Fruit fly (Drosophila melanogaster): ENCODE results near the gene hdm.

hdm gene

dm6 chrX:7908239-7909068 is 11.5 kb downstream of the hdm start, which contains the start of the genes dpr14 and spidey (continued):
- TF ChIP-seq CG7357 (GFP tag; IDR thresholded peaks at IDR 0.05): peak; percentile 79
- peak; percentile 70; the same call in 1 of the 2 replicates for TF ChIP-seq dimm (GFP tag; IDR thresholded peaks at IDR 0.05)
- peak; percentile 62 for TF ChIP-seq CG3838 (GFP tag; optimal IDR thresholded peaks at IDR 0.05)
- peak; percentile 88 for TF ChIP-seq Hand (GFP tag; optimal IDR thresholded peaks at IDR 0.05)
- TF ChIP-seq Doc3 (GFP tag; IDR thresholded peaks at IDR 0.05; ENCODE audit: partially characterized antibody): 0 out of 3 replicates have a peak, but pooled peaks have one; percentile 15
- peak; percentile 78 for TF ChIP-seq Six4 (GFP tag; optimal IDR thresholded peaks at IDR 0.05)
- peak; percentile 79; the same call in 2 of the 3 replicates for TF ChIP-seq CG11560 (tag; IDR thresholded peaks at IDR 0.05)
- peak; percentile 88 for TF ChIP-seq CG3847 (GFP tag; IDR thresholded peaks at IDR 0.05)
- peak; percentile 91 for TF ChIP-seq CG9932 (GFP tag; IDR thresholded peaks at IDR 0.05)
- TF ChIP-seq vnd (GFP tag; IDR thresholded peaks at IDR 0.05; ENCODE audit: partially characterized antibody): no peak; the same call in 2 of the 3 replicates
- peak; percentile 92 for TF ChIP-seq CG2712 (tag; optimal IDR thresholded peaks at IDR 0.05)
- TF ChIP-seq luna (GFP tag; optimal IDR thresholded peaks at IDR 0.05): peak; percentile 56
- peak; percentile 36; the same call in 1 of the 2 replicates for TF ChIP-seq CkIIα-i1 (GFP tag; IDR thresholded peaks at IDR 0.05)
- peak; percentile 75 for TF ChIP-seq CG10431 (GFP tag; optimal IDR thresholded peaks at IDR 0.05)
- peak; percentile 89 for TF ChIP-seq ems (GFP tag; optimal IDR thresholded peaks at IDR 0.05)
- peak; percentile 48; the same call in 1 of the 3 replicates for TF ChIP-seq otp (GFP tag; IDR thresholded peaks at IDR 0.05)
- TF ChIP-seq ap (GFP tag; IDR thresholded peaks at IDR 0.05): peak; percentile 68
- peak; percentile 95 for TF ChIP-seq seq (GFP tag; IDR thresholded peaks at IDR 0.05)
- TF ChIP-seq CG7928 (GFP tag; optimal IDR thresholded peaks at IDR 0.05): peak; percentile 55
- peak; percentile 81 for TF ChIP-seq CG10267 (tag; optimal IDR thresholded peaks at IDR 0.05)
- peak; percentile 67 for TF ChIP-seq Ravus (GFP tag; IDR thresholded peaks at IDR 0.05)
- peak; percentile 85 for TF ChIP-seq CG11085 (GFP tag; IDR thresholded peaks at IDR 0.05)
- TF ChIP-seq nerfin-2 (GFP tag; IDR thresholded peaks at IDR 0.05; ENCODE audit: partially characterized antibody): 0 out of 2 replicates have a peak, but pooled peaks have one; percentile 23
- peak; percentile 11 for TF ChIP-seq gfzf (GFP tag; optimal IDR thresholded peaks at IDR 0.05)
- TF ChIP-seq slbo (GFP tag; IDR thresholded peaks at IDR 0.05): peak; percentile 94
- TF ChIP-seq usp (GFP tag; optimal IDR thresholded peaks at IDR 0.05): no peak
- TF ChIP-seq CG10209 (GFP tag; optimal IDR thresholded peaks at IDR 0.05): peak; percentile 89
- TF ChIP-seq CG16779 (GFP tag; IDR thresholded peaks at IDR 0.05): peak; percentile 81
- peak; percentile 36 for TF ChIP-seq grn (GFP tag; optimal IDR thresholded peaks at IDR 0.05)
- no peak for TF ChIP-seq jing (GFP tag; optimal IDR thresholded peaks at IDR 0.05)
- TF ChIP-seq Deaf1 (tag; optimal IDR thresholded peaks at IDR 0.05): peak; percentile 69
- peak; percentile 42 for TF ChIP-seq unc-4 (GFP tag; IDR thresholded peaks at IDR 0.05; ENCODE audit: partially characterized antibody)
- TF ChIP-seq bcd (GFP tag; optimal IDR thresholded peaks at IDR 0.05): peak; percentile 91
- TF ChIP-seq kay (GFP tag; optimal IDR thresholded peaks at IDR 0.05): peak; percentile 71
- peak; percentile 87 for TF ChIP-seq ken (GFP tag; IDR thresholded peaks at IDR 0.05)
- TF ChIP-seq Fer1 (GFP tag; optimal IDR thresholded peaks at IDR 0.05): peak; percentile 95
- peak; percentile 83 for TF ChIP-seq Atf-2 (GFP tag; optimal IDR thresholded peaks at IDR 0.05)
- peak; percentile 74 for TF ChIP-seq fd64A (GFP tag; optimal IDR thresholded peaks at IDR 0.05)
- TF ChIP-seq CG11504 (tag; optimal IDR thresholded peaks at IDR 0.05): peak; percentile 89
- peak; percentile 22; the same call in 1 of the 2 replicates for TF ChIP-seq amos (GFP tag; IDR thresholded peaks at IDR 0.05; ENCODE audit: partially characterized antibody)
- peak; percentile 64 for TF ChIP-seq CG10959 (GFP tag; IDR thresholded peaks at IDR 0.05)
- TF ChIP-seq CG1832 (GFP tag; optimal IDR thresholded peaks at IDR 0.05): no peak
- TF ChIP-seq CG17328 (GFP tag; IDR thresholded peaks at IDR 0.05): peak; percentile 85
- TF ChIP-seq Lim3 (GFP tag; IDR thresholded peaks at IDR 0.05): peak; percentile 35; the same call in 1 of the 2 replicates
- TF ChIP-seq Ptx1 (GFP tag; IDR thresholded peaks at IDR 0.05): peak; percentile 93
- TF ChIP-seq CG14441 (GFP tag; IDR thresholded peaks at IDR 0.05): peak; percentile 86
- TF ChIP-seq rib (GFP tag; IDR thresholded peaks at IDR 0.05): peak; percentile 75
- peak; percentile 89 for TF ChIP-seq Taf1 (GFP tag; IDR thresholded peaks at IDR 0.05)
- peak; percentile 79 for TF ChIP-seq Mes4 (GFP tag; optimal IDR thresholded peaks at IDR 0.05)
